Fruit fly (Drosophila melanogaster) whole organism, wandering third instar larva: ENCODE measurements around the gene CG9667.

ENCODE experiments used
- Abd-B ChIP-seq: fragments of >200 bp; optimal IDR thresholded peaks from 2 replicates; lab custom pipeline; 2017; ENCODE audit warnings: missing biosample characterization, missing genetic modification characterization
- CG32264 ChIP-seq: fragments of 200-800 bp; sonication (Bioruptor generic); optimal IDR thresholded peaks from 2 replicates; lab custom pipeline; 2016; ENCODE audit warnings: missing biosample characterization, missing genetic modification characterization
- CG9705 ChIP-seq: fragments of 200-800 bp; sonication (Bioruptor generic); optimal IDR thresholded peaks from 2 replicates; lab custom pipeline; 2018; ENCODE audit warnings: missing biosample characterization, mild to moderate bottlenecking, missing genetic modification characterization
- CrebA ChIP-seq: fragments of 200-800 bp; sonication (Bioruptor generic); optimal IDR thresholded peaks from 2 replicates; lab custom pipeline; 2016; ENCODE audit warnings: missing biosample characterization, mild to moderate bottlenecking, missing genetic modification characterization, borderline replicate concordance
- Dfd ChIP-seq: fragments of >200 bp; optimal IDR thresholded peaks from 2 replicates; lab custom pipeline; 2017; ENCODE audit warnings: missing biosample characterization, missing genetic modification characterization
- Dif ChIP-seq: fragments of 200-275, 200-300 bp; sonication (Bioruptor generic); optimal IDR thresholded peaks from 2 replicates; lab custom pipeline; 2018; ENCODE audit warnings: missing biosample characterization, missing genetic modification characterization; ENCODE audit not compliant: partially characterized antibody
- GATAd ChIP-seq: sonication (Bioruptor generic); optimal IDR thresholded peaks from 2 replicates; lab custom pipeline; 2016; ENCODE audit warnings: missing biosample characterization, missing genetic modification characterization
- HLH106 ChIP-seq: fragments of 200-800 bp; optimal IDR thresholded peaks from 3 replicates; lab custom pipeline; 2019; ENCODE audit warnings: missing biosample characterization, mild to moderate bottlenecking, missing genetic modification characterization, moderate library complexity
- Hnf4 ChIP-seq: fragments of 200-800 bp; sonication (Bioruptor generic); optimal IDR thresholded peaks from 2 replicates; lab custom pipeline; 2016; ENCODE audit warnings: missing biosample characterization, mild to moderate bottlenecking, missing genetic modification characterization
- Hr78 ChIP-seq: fragments of >200 bp; optimal IDR thresholded peaks from 2 replicates; lab custom pipeline; 2017; ENCODE audit warnings: missing biosample characterization, missing genetic modification characterization
- Hr83 ChIP-seq: fragments of 200-300 bp; sonication (Bioruptor generic); optimal IDR thresholded peaks from 2 replicates; lab custom pipeline; 2016; ENCODE audit warnings: missing biosample characterization, mild to moderate bottlenecking, missing genetic modification characterization, moderate library complexity; ENCODE audit not compliant: poor library complexity, severe bottlenecking
- Jra ChIP-seq: sonication (Bioruptor generic); optimal IDR thresholded peaks from 2 replicates; lab custom pipeline; 2016; ENCODE audit warnings: missing biosample characterization, missing genetic modification characterization
- Mio ChIP-seq: sonication (Bioruptor generic); optimal IDR thresholded peaks from 2 replicates; lab custom pipeline; 2016; ENCODE audit warnings: missing biosample characterization, missing genetic modification characterization
- Myc ChIP-seq: fragments of >200 bp; optimal IDR thresholded peaks from 2 replicates; lab custom pipeline; 2017
- N ChIP-seq: fragments of >200 bp; optimal IDR thresholded peaks from 2 replicates; lab custom pipeline; 2018; ENCODE audit warnings: missing biosample characterization, missing external identifiers, missing genetic modification characterization
- OdsH ChIP-seq: fragments of 200-800 bp; sonication (Bioruptor generic); optimal IDR thresholded peaks from 2 replicates; lab custom pipeline; 2016; ENCODE audit warnings: missing biosample characterization, mild to moderate bottlenecking, missing genetic modification characterization
- Rel ChIP-seq, 2 experiments: fragments of 200-800 bp; sonication (Bioruptor generic) in 1 of 2; optimal IDR thresholded peaks; 2 replicates in 1 of 2; 3 replicates in 1 of 2; lab custom pipeline; 2016 to 2019; ENCODE audit warnings: mild to moderate bottlenecking in 2 of 2, missing biosample characterization in 2 of 2, missing genetic modification characterization in 2 of 2, moderate library complexity in 1 of 2
- Sp1 ChIP-seq: fragments of 200-800 bp; sonication (Bioruptor generic); optimal IDR thresholded peaks from 3 replicates; lab custom pipeline; 2019; ENCODE audit warnings: missing biosample characterization, mild to moderate bottlenecking, missing genetic modification characterization, moderate library complexity
- Vsx2 ChIP-seq: fragments of 200-300, 225-300 bp; sonication (Bioruptor generic); optimal IDR thresholded peaks from 2 replicates; lab custom pipeline; 2018; ENCODE audit warnings: missing biosample characterization, missing genetic modification characterization; ENCODE audit not compliant: partially characterized antibody
- br ChIP-seq: fragments of 200-800 bp; sonication (Bioruptor generic); optimal IDR thresholded peaks from 2 replicates; lab custom pipeline; 2016; ENCODE audit warnings: missing biosample characterization, missing genetic modification characterization
- brk ChIP-seq: fragments of 200-800 bp; sonication (Bioruptor generic); optimal IDR thresholded peaks from 2 replicates; lab custom pipeline; 2016; ENCODE audit warnings: missing biosample characterization, mild to moderate bottlenecking, missing genetic modification characterization
- dl ChIP-seq, 2 experiments: fragments of 175-275, 200-275 bp in 1 of 2; fragments of 200-275 bp in 1 of 2; sonication (Bioruptor generic); optimal IDR thresholded peaks; lab custom pipeline; 2018; ENCODE audit warnings: mild to moderate bottlenecking in 2 of 2, missing biosample characterization in 2 of 2, missing genetic modification characterization in 2 of 2, moderate library complexity in 2 of 2; ENCODE audit not compliant: partially characterized antibody in 2 of 2, insufficient read depth in 1 of 2
- dmrt93B ChIP-seq: fragments of 200-800 bp; sonication (Bioruptor generic); optimal IDR thresholded peaks from 2 replicates; lab custom pipeline; 2018; ENCODE audit warnings: missing biosample characterization, mild to moderate bottlenecking, missing genetic modification characterization
- dsf ChIP-seq: sonication (Bioruptor generic); optimal IDR thresholded peaks from 2 replicates; lab custom pipeline; 2016; ENCODE audit warnings: missing biosample characterization, missing genetic modification characterization, borderline replicate concordance
- ey ChIP-seq: fragments of 200-800 bp; sonication (Bioruptor generic); optimal IDR thresholded peaks from 2 replicates; lab custom pipeline; 2016; ENCODE audit warnings: missing biosample characterization, missing genetic modification characterization
- foxo ChIP-seq, 2 experiments: fragments of 200-800 bp; sonication (Bioruptor generic); optimal IDR thresholded peaks; 2 replicates in 1 of 2; 3 replicates in 1 of 2; lab custom pipeline; 2016 to 2017; ENCODE audit warnings: missing biosample characterization in 2 of 2, missing genetic modification characterization in 2 of 2
- fru ChIP-seq: fragments of 200-800 bp; sonication (Bioruptor generic); optimal IDR thresholded peaks from 3 replicates; lab custom pipeline; 2016; ENCODE audit warnings: missing biosample characterization, mild to moderate bottlenecking, missing genetic modification characterization
- h ChIP-seq: fragments of 200-800 bp; sonication (Bioruptor generic); optimal IDR thresholded peaks from 3 replicates; lab custom pipeline; 2016; ENCODE audit warnings: missing biosample characterization, mild to moderate bottlenecking, missing genetic modification characterization
- jim ChIP-seq: fragments of 175-275, 200-325 bp; sonication (Bioruptor generic); optimal IDR thresholded peaks from 2 replicates; lab custom pipeline; 2016; ENCODE audit warnings: missing biosample characterization, mild to moderate bottlenecking, missing genetic modification characterization
- lola ChIP-seq: fragments of >200 bp; optimal IDR thresholded peaks from 2 replicates; lab custom pipeline; 2017; ENCODE audit warnings: missing biosample characterization, missing genetic modification characterization
- pan ChIP-seq: fragments of >200 bp; optimal IDR thresholded peaks from 2 replicates; lab custom pipeline; 2017
- psq ChIP-seq: fragments of 200-800 bp; sonication (Bioruptor generic); optimal IDR thresholded peaks from 3 replicates; lab custom pipeline; 2017; ENCODE audit warnings: missing biosample characterization, mild to moderate bottlenecking, missing genetic modification characterization, moderate library complexity
- rgr ChIP-seq: fragments of 200-800 bp; sonication (Bioruptor generic); optimal IDR thresholded peaks from 3 replicates; lab custom pipeline; 2016; ENCODE audit warnings: missing biosample characterization, mild to moderate bottlenecking, missing genetic modification characterization
- sage ChIP-seq: fragments of 200-800 bp; sonication (Bioruptor generic); optimal IDR thresholded peaks from 2 replicates; lab custom pipeline; 2016; ENCODE audit warnings: missing biosample characterization, mild to moderate bottlenecking, missing genetic modification characterization
- sv ChIP-seq: fragments of 200-800 bp; sonication (Bioruptor generic); optimal IDR thresholded peaks from 3 replicates; lab custom pipeline; 2016; ENCODE audit warnings: missing biosample characterization, missing genetic modification characterization
- tai ChIP-seq: sonication (Bioruptor generic); optimal IDR thresholded peaks from 2 replicates; lab custom pipeline; 2016; ENCODE audit warnings: missing biosample characterization, missing genetic modification characterization
- usp ChIP-seq: fragments of >200 bp; optimal IDR thresholded peaks from 2 replicates; lab custom pipeline; 2017; ENCODE audit warnings: missing biosample characterization, missing genetic modification characterization
- woc ChIP-seq: sonication (Bioruptor generic); optimal IDR thresholded peaks from 2 replicates; lab custom pipeline; 2016; ENCODE audit warnings: missing biosample characterization, mild to moderate bottlenecking, missing genetic modification characterization

The CG9667 gene

dm6 chr3R:8118781-8119456 is 7.2 kb downstream of the CG9667 start:
- TF ChIP-seq Hr83 (GFP tag; lab: Kevin White, UChicago) (peak; percentile 34), dl (GFP tag; optimal IDR thresholded peaks at IDR 0.05; lab: Kevin White, UChicago; ENCODE audit: insufficient read depth in 1 of 2, partially characterized antibody in 2 of 2) (peak in 1 of 2 experiments; percentile 16), fru (peak; percentile 32), psq (no peak), Hr78 (GFP tag; lab: Kevin White, UChicago) (no peak), Hnf4 (GFP tag; lab: Kevin White, UChicago) (no peak), CG9705 (no peak)

DNA sequence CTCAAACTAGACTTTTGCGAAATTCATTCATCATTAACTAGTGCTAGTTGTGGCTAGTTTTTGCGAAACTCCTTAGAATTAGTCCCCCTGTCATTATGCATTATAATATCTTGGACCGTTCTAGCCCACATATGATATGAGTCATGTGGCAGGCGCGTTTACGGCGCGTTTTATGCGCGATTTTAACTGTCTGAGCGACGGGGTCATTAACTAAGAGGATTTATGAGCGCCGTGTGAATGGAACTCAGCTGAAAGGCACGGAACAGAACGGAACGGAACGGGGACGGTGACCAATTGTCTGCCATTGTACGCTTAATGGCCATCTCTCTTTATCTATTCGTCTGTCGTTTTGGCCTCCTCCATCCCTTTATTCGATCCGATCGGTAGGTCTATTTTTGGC is 8.1 kb downstream of the CG9667 start:
- no peak for TF ChIP-seq pan (lab: Kevin White, UChicago)
- TF ChIP-seq rgr (GFP tag; lab: Kevin White, UChicago) = no peak
- TF ChIP-seq dl (GFP tag; optimal IDR thresholded peaks at IDR 0.05; lab: Kevin White, UChicago; ENCODE audit: insufficient read depth in 1 of 2, partially characterized antibody in 2 of 2) = no peak

DNA sequence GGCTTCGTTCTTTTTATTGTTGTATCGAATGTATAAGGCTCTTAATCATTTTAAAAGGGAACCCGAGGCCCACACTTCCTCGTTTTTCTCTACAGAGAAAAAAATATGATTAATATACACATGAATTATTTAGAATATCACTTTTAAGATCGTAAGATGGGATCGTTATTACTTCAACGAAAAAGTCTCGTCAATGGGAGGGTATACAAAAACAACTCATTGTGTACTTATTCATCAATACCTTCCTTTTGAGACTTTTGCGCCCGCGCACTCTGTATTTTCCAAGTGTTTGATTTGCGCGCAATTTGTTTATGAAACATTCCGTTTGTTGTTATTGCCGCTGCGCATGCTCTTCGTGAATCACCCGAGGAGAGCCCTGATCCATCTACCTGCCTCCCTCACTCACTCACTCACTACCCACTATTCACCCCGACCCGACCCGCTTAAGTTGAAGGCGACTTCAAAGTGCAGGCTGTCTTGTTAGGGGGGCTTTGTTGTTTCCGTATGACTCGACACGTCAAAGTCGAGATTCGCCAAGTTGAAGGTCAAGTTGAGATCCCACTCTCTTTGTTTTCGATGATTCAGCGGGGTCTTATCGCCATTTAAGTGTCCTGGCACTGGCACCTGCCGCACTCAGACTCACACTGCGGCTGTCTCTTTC is 10.1 kb downstream of the CG9667 start:
- TF ChIP-seq foxo (GFP tag; optimal IDR thresholded peaks at IDR 0.05; lab: Kevin White, UChicago) = peak in 1 of 2 experiments; percentile 64
- no peak for TF ChIP-seq pan (lab: Kevin White, UChicago)
- peak; percentile 52 for TF ChIP-seq sage (GFP tag; lab: Kevin White, UChicago)
- TF ChIP-seq tai (GFP tag; lab: Kevin White, UChicago) = no peak
- no peak for TF ChIP-seq CG9705
- no peak for TF ChIP-seq GATAd
- TF ChIP-seq CrebA (GFP tag; lab: Kevin White, UChicago) = no peak
- TF ChIP-seq jim (GFP tag; lab: Kevin White, UChicago) = no peak
- no peak for TF ChIP-seq Myc (lab: Kevin White, UChicago)
- no peak for TF ChIP-seq N (GFP tag; lab: Kevin White, UChicago)
- no peak for TF ChIP-seq usp (GFP tag; lab: Kevin White, UChicago)
- no peak for TF ChIP-seq Hnf4 (GFP tag; lab: Kevin White, UChicago)
- TF ChIP-seq Hr83 (GFP tag; lab: Kevin White, UChicago) = no peak
- TF ChIP-seq Dfd = no peak
- TF ChIP-seq dl (GFP tag; optimal IDR thresholded peaks at IDR 0.05; lab: Kevin White, UChicago; ENCODE audit: insufficient read depth in 1 of 2, partially characterized antibody in 2 of 2) = no peak
- TF ChIP-seq dsf (GFP tag; lab: Kevin White, UChicago) = no peak
- no peak for TF ChIP-seq lola (GFP tag; lab: Kevin White, UChicago)
- TF ChIP-seq Vsx2 (GFP tag; lab: Kevin White, UChicago) = no peak
- TF ChIP-seq h (GFP tag; lab: Kevin White, UChicago) = peak; percentile 53
- no peak for TF ChIP-seq brk
- TF ChIP-seq Sp1 = peak; percentile 24
- no peak for TF ChIP-seq CG32264 (GFP tag; lab: Kevin White, UChicago)
- peak; percentile 20 for TF ChIP-seq woc
- no peak for TF ChIP-seq Hr78 (GFP tag; lab: Kevin White, UChicago)
- no peak for TF ChIP-seq Rel (GFP tag; optimal IDR thresholded peaks at IDR 0.05; lab: Kevin White, UChicago)
- no peak for TF ChIP-seq Rel (tag; optimal IDR thresholded peaks at IDR 0.05; lab: Kevin White, UChicago)
- peak; percentile 21 for TF ChIP-seq psq
- no peak for TF ChIP-seq Dif (GFP tag; lab: Kevin White, UChicago)
- peak; percentile 57 for TF ChIP-seq br (GFP tag; lab: Kevin White, UChicago)
- peak; percentile 47 for TF ChIP-seq HLH106 (tag; lab: Kevin White, UChicago)
- peak; percentile 49 for TF ChIP-seq ey (GFP tag; lab: Kevin White, UChicago)
- TF ChIP-seq dmrt93B (GFP tag; lab: Kevin White, UChicago) = peak; percentile 30
- peak; percentile 52 for TF ChIP-seq Jra (GFP tag; lab: Kevin White, UChicago)
- TF ChIP-seq Mio (GFP tag; lab: Kevin White, UChicago) = no peak
- peak; percentile 51 for TF ChIP-seq rgr (GFP tag; lab: Kevin White, UChicago)
- TF ChIP-seq sv = no peak
- TF ChIP-seq fru = peak; percentile 56
- no peak for TF ChIP-seq Abd-B
- TF ChIP-seq OdsH (GFP tag; lab: Kevin White, UChicago) = peak; percentile 65
